Fruit fly (Drosophila melanogaster) whole organism, embryonic: ENCODE data around the gene CG33552.

Experiments used
- Blimp-1 ChIP-seq: fragments of 200-800 bp; sonication (Bioruptor generic); optimal IDR thresholded peaks from 3 replicates; lab custom pipeline; 2018; ENCODE audit warnings: missing biosample characterization, missing genetic modification characterization, mild to moderate bottlenecking, moderate library complexity, missing genetic modification reagents
- Bteb2 ChIP-seq: fragments of 200-800 bp; sonication (Bioruptor generic); optimal IDR thresholded peaks from 2 replicates; lab custom pipeline; 2016; ENCODE audit warnings: missing biosample characterization, missing genetic modification characterization
- CG10462 ChIP-seq: fragments of 200-800 bp; sonication (Bioruptor generic); optimal IDR thresholded peaks from 2 replicates; lab custom pipeline; 2016; ENCODE audit warnings: missing biosample characterization, missing genetic modification characterization
- CG10543 ChIP-seq: fragments of 200-800 bp; sonication (Bioruptor generic); optimal IDR thresholded peaks from 3 replicates; lab custom pipeline; 2017; ENCODE audit warnings: missing biosample characterization, mild to moderate bottlenecking, missing genetic modification characterization, moderate library complexity
- CG12659 ChIP-seq: fragments of 200-800 bp; sonication (Bioruptor generic); optimal IDR thresholded peaks from 3 replicates; lab custom pipeline; 2017; ENCODE audit warnings: mild to moderate bottlenecking, missing biosample characterization, missing genetic modification reagents, missing genetic modification characterization
- CG13287 ChIP-seq: fragments of 200-800 bp; sonication (Bioruptor generic); IDR thresholded peaks from 2 replicates; pipeline ENCODE4 v1.3.6; 2022; ENCODE audit warnings: missing biosample characterization, missing genetic modification characterization; ENCODE audit not compliant: partially characterized antibody
- CG15479 ChIP-seq: fragments of 200-800 bp; sonication (Bioruptor generic); optimal IDR thresholded peaks from 3 replicates; lab custom pipeline; 2019; ENCODE audit warnings: missing biosample characterization, mild to moderate bottlenecking, missing genetic modification characterization, moderate library complexity
- CG18011 ChIP-seq: fragments of 200-800 bp; sonication (Bioruptor generic); optimal IDR thresholded peaks from 2 replicates; lab custom pipeline; 2017; ENCODE audit warnings: missing biosample characterization, missing genetic modification characterization, mild to moderate bottlenecking, moderate library complexity, missing genotype
- CG2116 ChIP-seq: fragments of 200-800 bp; sonication (Bioruptor generic); optimal IDR thresholded peaks from 3 replicates; lab custom pipeline; 2018; ENCODE audit warnings: missing biosample characterization, mild to moderate bottlenecking, missing genetic modification characterization
- CG2875 ChIP-seq: fragments of 200-800 bp; sonication (Bioruptor generic); optimal IDR thresholded peaks from 2 replicates; lab custom pipeline; 2017; ENCODE audit warnings: missing biosample characterization, mild to moderate bottlenecking, missing genetic modification characterization, missing genetic modification reagents
- CG3281 ChIP-seq: fragments of 200-800 bp; sonication (Bioruptor generic); optimal IDR thresholded peaks from 3 replicates; lab custom pipeline; 2017; ENCODE audit warnings: missing biosample characterization, mild to moderate bottlenecking, missing genetic modification characterization
- CG3995 ChIP-seq: fragments of 200-800 bp; sonication (Bioruptor generic); optimal IDR thresholded peaks from 3 replicates; lab custom pipeline; 2016; ENCODE audit warnings: missing biosample characterization, missing genetic modification characterization
- CG42726 ChIP-seq: fragments of 200-800 bp; sonication (Bioruptor generic); IDR thresholded peaks from 2 replicates; pipeline ENCODE4 v1.3.6; 2022; ENCODE audit warnings: missing biosample characterization, missing genetic modification characterization; ENCODE audit not compliant: partially characterized antibody
- CG4424 ChIP-seq: fragments of 200-800 bp; sonication (Bioruptor generic); optimal IDR thresholded peaks from 3 replicates; lab custom pipeline; 2016; ENCODE audit warnings: missing biosample characterization, missing genetic modification characterization
- CG6175 ChIP-seq: fragments of 200-800 bp; sonication (Bioruptor generic); IDR thresholded peaks from 3 replicates; pipeline ENCODE4 v1.3.6; 2022; ENCODE audit warnings: missing biosample characterization, missing genetic modification characterization
- CG6791 ChIP-seq: fragments of 200-800 bp; sonication (Bioruptor generic); IDR thresholded peaks from 3 replicates; pipeline ENCODE4 v1.3.6; 2022; ENCODE audit warnings: missing biosample characterization, missing genetic modification characterization; ENCODE audit not compliant: partially characterized antibody
- CG6854 ChIP-seq: fragments of 200-800 bp; sonication (Bioruptor generic); optimal IDR thresholded peaks from 3 replicates; lab custom pipeline; 2017; ENCODE audit warnings: missing biosample characterization, mild to moderate bottlenecking, missing genetic modification characterization
- CG7357 ChIP-seq: fragments of 200-800 bp; sonication (Bioruptor generic); IDR thresholded peaks from 3 replicates; pipeline ENCODE4 v1.3.6; 2022; ENCODE audit warnings: missing biosample characterization, missing genetic modification characterization
- CG7745 ChIP-seq: fragments of 200-800 bp; sonication (Bioruptor generic); optimal IDR thresholded peaks from 2 replicates; lab custom pipeline; 2018; ENCODE audit warnings: missing biosample characterization, mild to moderate bottlenecking, missing genetic modification characterization, moderate library complexity
- CG7928 ChIP-seq: fragments of 200-800 bp; sonication (Bioruptor generic); optimal IDR thresholded peaks from 2 replicates; lab custom pipeline; 2017; ENCODE audit warnings: missing biosample characterization, mild to moderate bottlenecking, missing genetic modification characterization
- CG8290 ChIP-seq, 3 experiments: fragments of 200-800 bp; sonication (Bioruptor generic); optimal IDR thresholded peaks; 2 replicates each; lab custom pipeline; 2016 to 2019; ENCODE audit warnings: missing biosample characterization in 3 of 3, missing genetic modification characterization in 3 of 3, mild to moderate bottlenecking in 2 of 3, moderate library complexity in 1 of 3
- CG9932 ChIP-seq: fragments of 200-800 bp; sonication (Bioruptor generic); IDR thresholded peaks from 2 replicates; pipeline ENCODE4 v1.3.6; 2022; ENCODE audit warnings: missing biosample characterization, missing genetic modification characterization
- CrebB ChIP-seq: fragments of 200-800 bp; sonication (Bioruptor generic); optimal IDR thresholded peaks from 3 replicates; lab custom pipeline; 2018; ENCODE audit warnings: missing biosample characterization, mild to moderate bottlenecking, missing genetic modification characterization
- D19B ChIP-seq: fragments of 200-800 bp; sonication (Bioruptor generic); optimal IDR thresholded peaks from 2 replicates; lab custom pipeline; 2017; ENCODE audit warnings: missing biosample characterization, mild to moderate bottlenecking, missing genetic modification characterization
- Hmr ChIP-seq: fragments of 200-800 bp; sonication (Bioruptor generic); optimal IDR thresholded peaks from 3 replicates; lab custom pipeline; 2017; ENCODE audit warnings: mild to moderate bottlenecking, missing biosample characterization, missing genetic modification reagents, missing genetic modification characterization
- MESR4 ChIP-seq: fragments of 200-800 bp; sonication (Bioruptor generic); optimal IDR thresholded peaks from 2 replicates; lab custom pipeline; 2018; ENCODE audit warnings: missing biosample characterization, mild to moderate bottlenecking, missing genetic modification characterization, moderate library complexity
- Mrtf ChIP-seq: fragments of 200-800 bp; sonication (Bioruptor generic); IDR thresholded peaks from 3 replicates; pipeline ENCODE4 v1.3.6; 2022; ENCODE audit warnings: missing biosample characterization, missing genetic modification characterization
- Side ChIP-seq: fragments of 200-800 bp; sonication (Bioruptor generic); optimal IDR thresholded peaks from 2 replicates; lab custom pipeline; 2016; ENCODE audit warnings: missing biosample characterization, missing genetic modification characterization
- Sox100B ChIP-seq: fragments of 200-800 bp; sonication (Bioruptor generic); optimal IDR thresholded peaks from 3 replicates; lab custom pipeline; 2018; ENCODE audit warnings: missing biosample characterization, mild to moderate bottlenecking, missing genetic modification characterization
- Sry-δ ChIP-seq: fragments of 200-800 bp; sonication (Bioruptor generic); optimal IDR thresholded peaks from 2 replicates; lab custom pipeline; 2016; ENCODE audit warnings: missing biosample characterization, missing genetic modification characterization
- chinmo ChIP-seq: fragments of 200-800 bp; sonication (Bioruptor generic); IDR thresholded peaks from 4 replicates; pipeline ENCODE4 v1.3.6; 2022; ENCODE audit warnings: missing biosample characterization, missing genetic modification characterization; ENCODE audit not compliant: partially characterized antibody
- chn ChIP-seq: fragments of 200-800 bp; sonication (Bioruptor generic); optimal IDR thresholded peaks from 2 replicates; lab custom pipeline; 2016; ENCODE audit warnings: missing biosample characterization, missing genetic modification characterization
- ham ChIP-seq: fragments of 200-800 bp; sonication (Bioruptor generic); IDR thresholded peaks from 2 replicates; pipeline ENCODE4 v1.3.6; 2022; ENCODE audit warnings: missing biosample characterization, missing genetic modification characterization
- hbn ChIP-seq: fragments of 200-800 bp; sonication (Bioruptor generic); IDR thresholded peaks from 2 replicates; pipeline ENCODE4 v1.3.6; 2022; ENCODE audit warnings: missing biosample characterization, missing genetic modification characterization; ENCODE audit not compliant: partially characterized antibody
- inv ChIP-seq: fragments of 200-800 bp; sonication (Bioruptor generic); IDR thresholded peaks from 2 replicates; pipeline ENCODE4 v1.3.6; 2022; ENCODE audit warnings: missing biosample characterization, missing genetic modification characterization; ENCODE audit not compliant: partially characterized antibody
- klu ChIP-seq: fragments of 200-800 bp; sonication (Bioruptor generic); IDR thresholded peaks from 2 replicates; pipeline ENCODE4 v1.3.6; 2022; ENCODE audit warnings: missing biosample characterization, missing genetic modification characterization
- lbe ChIP-seq: fragments of 200-800 bp; sonication (Bioruptor generic); optimal IDR thresholded peaks from 2 replicates; lab custom pipeline; 2016; ENCODE audit warnings: missing biosample characterization, mild to moderate bottlenecking, missing genetic modification characterization
- peb ChIP-seq: fragments of 200-800 bp; sonication (Bioruptor generic); IDR thresholded peaks from 2 replicates; pipeline ENCODE4 v1.3.6; 2022; ENCODE audit warnings: missing biosample characterization, missing genetic modification characterization
- pzg ChIP-seq: fragments of 200-800 bp; sonication (Bioruptor generic); optimal IDR thresholded peaks from 3 replicates; lab custom pipeline; 2018; ENCODE audit warnings: missing biosample characterization, mild to moderate bottlenecking, missing genetic modification characterization, moderate library complexity
- rib ChIP-seq: fragments of 200-800 bp; sonication (Bioruptor generic); IDR thresholded peaks from 2 replicates; pipeline ENCODE4 v1.3.6; 2022; ENCODE audit warnings: missing biosample characterization, missing genetic modification characterization
- ro ChIP-seq: fragments of 200-800 bp; sonication (Bioruptor generic); IDR thresholded peaks from 2 replicates; pipeline ENCODE4 v1.3.6; 2022; ENCODE audit warnings: missing biosample characterization, missing genetic modification characterization
- slbo ChIP-seq: fragments of 200-800 bp; sonication (Bioruptor generic); IDR thresholded peaks from 2 replicates; pipeline ENCODE4 v1.3.6; 2022; ENCODE audit warnings: missing biosample characterization, missing genetic modification characterization
- sna ChIP-seq: fragments of 200-800 bp; sonication (Bioruptor generic); IDR thresholded peaks from 2 replicates; pipeline ENCODE4 v1.3.6; 2022; ENCODE audit warnings: missing biosample characterization, missing genetic modification characterization; ENCODE audit not compliant: partially characterized antibody
- trh ChIP-seq: fragments of 200-800 bp; sonication (Bioruptor generic); optimal IDR thresholded peaks from 2 replicates; lab custom pipeline; 2016; ENCODE audit warnings: missing biosample characterization, missing genetic modification characterization
- unc-4 ChIP-seq: fragments of 200-800 bp; sonication (Bioruptor generic); IDR thresholded peaks from 2 replicates; pipeline ENCODE4 v1.3.6; 2022; ENCODE audit warnings: missing biosample characterization, missing genetic modification characterization; ENCODE audit not compliant: partially characterized antibody
- zen ChIP-seq: fragments of 200-800 bp; sonication (Bioruptor generic); optimal IDR thresholded peaks from 3 replicates; lab custom pipeline; 2018; ENCODE audit warnings: missing biosample characterization, mild to moderate bottlenecking, missing genetic modification characterization, moderate library complexity
- zen2 ChIP-seq: fragments of 200-800 bp; sonication (Bioruptor generic); IDR thresholded peaks from 3 replicates; pipeline ENCODE4 v1.3.6; 2022; ENCODE audit warnings: missing biosample characterization, missing genetic modification characterization; ENCODE audit not compliant: partially characterized antibody

The CG33552 gene

dm6 chr2L:16679817-16680683 lies 2.3 kb upstream of the CG33552 start, which contains the start of the genes grp and squ (continued):
- TF ChIP-seq CG2875 (peak; percentile 8), lbe (GFP tag; lab: Kevin White, UChicago) (no peak), CG8290 (GFP tag; optimal IDR thresholded peaks at IDR 0.05; lab: Kevin White, UChicago) (peak; percentile 20), CG8290 (tag; optimal IDR thresholded peaks at IDR 0.05; lab: Kevin White, UChicago) (peak; percentile 34 to 65), chn (GFP tag; lab: Kevin White, UChicago) (no peak), CG7357 (GFP tag; lab: Robert Waterston, UW) (no peak), CG42726 (GFP tag; lab: Robert Waterston, UW) (peak; percentile 96), sna (GFP tag; lab: Robert Waterston, UW) (peak; percentile 91), peb (no peak), CG15479 (GFP tag; lab: Kevin White, UChicago) (peak; percentile 84), Blimp-1 (GFP tag; lab: Kevin White, UChicago) (no peak), D19B (GFP tag; lab: Kevin White, UChicago) (no peak), hbn (GFP tag; lab: Robert Waterston, UW) (peak; percentile 86), zen (tag; lab: Kevin White, UChicago) (peak; percentile 45), CG3995 (GFP tag; lab: Kevin White, UChicago) (peak; percentile 99), CG2116 (GFP tag; lab: Kevin White, UChicago) (peak; percentile 71), ham (no peak), zen2 (GFP tag; lab: Robert Waterston, UW) (peak; percentile 89), CG6175 (GFP tag; lab: Robert Waterston, UW) (no peak), chinmo (GFP tag; lab: Robert Waterston, UW) (peak; percentile 92), Side (GFP tag; lab: Kevin White, UChicago) (peak; percentile 20), klu (GFP tag; lab: Robert Waterston, UW) (no peak), CG13287 (GFP tag; lab: Robert Waterston, UW) (peak; percentile 95), pzg (GFP tag; lab: Kevin White, UChicago) (peak; percentile 71), Hmr (peak; percentile 18), unc-4 (GFP tag; lab: Robert Waterston, UW) (peak; percentile 90), MESR4 (peak; percentile 35), CrebB (tag; lab: Kevin White, UChicago) (no peak), rib (peak; percentile 36; the same call in 1 of the 2 replicates), CG10543 (GFP tag; lab: Kevin White, UChicago) (peak; percentile 27), trh (GFP tag; lab: Kevin White, UChicago) (no peak), CG10462 (GFP tag; lab: Kevin White, UChicago) (no peak), inv (GFP tag; lab: Robert Waterston, UW) (peak; percentile 93), CG6854 (GFP tag; lab: Kevin White, UChicago) (no peak), CG12659 (GFP tag; lab: Kevin White, UChicago) (peak; percentile 58), Mrtf (GFP tag; lab: Robert Waterston, UW) (no peak), Sry-δ (GFP tag; lab: Kevin White, UChicago) (peak; percentile 75), CG9932 (peak; percentile 66), CG7745 (tag; lab: Kevin White, UChicago) (peak; percentile 61), Sox100B (GFP tag; lab: Kevin White, UChicago) (no peak), slbo (no peak), CG3281 (no peak), ro (no peak), Bteb2 (GFP tag; lab: Kevin White, UChicago) (no peak), CG18011 (GFP tag; lab: Kevin White, UChicago) (no peak), CG7928 (peak; percentile 92), CG6791 (GFP tag; lab: Robert Waterston, UW) (peak; percentile 98), CG4424 (no peak)
